Worm (Caenorhabditis elegans): ENCODE data around the gene B0250.5.

- TF ChIP-seq nhr-11 (tag; optimal IDR thresholded peaks at IDR 0.05): no peak
- no peak for TF ChIP-seq nhr-25 (tag; optimal IDR thresholded peaks at IDR 0.05)
- TF ChIP-seq aly-2 (tag; optimal IDR thresholded peaks at IDR 0.05): no peak
Observed at ce11 chrV:20489102-20489501, 4.6 kb upstream of the B0250.5 start, which contains the start of gene srbc-78.
